Worm (Caenorhabditis elegans) whole organism, L1 larva: Measurements from ENCODE around the gene clc-29.

Experiments
- C04F5.9 ChIP-seq: sonication (generic microtip); optimal IDR thresholded peaks from 2 replicates; lab custom pipeline; 2016; ENCODE audit warnings: missing genetic modification characterization, missing compliant biosample characterization
- C16A3.4 ChIP-seq: fragments of 150-350 bp; optimal IDR thresholded peaks from 2 replicates; lab custom pipeline; 2014; ENCODE audit warnings: missing biosample characterization, missing genetic modification characterization
- alr-1 ChIP-seq: fragments of 200-800 bp; sonication (Bioruptor generic); optimal IDR thresholded peaks from 2 replicates; lab custom pipeline; 2018; ENCODE audit warnings: borderline replicate concordance, mild to moderate bottlenecking, missing genetic modification characterization, missing compliant biosample characterization
- aly-2 ChIP-seq: fragments of 150-350 bp; optimal IDR thresholded peaks from 2 replicates; lab custom pipeline; 2014; ENCODE audit warnings: missing biosample characterization, missing genetic modification characterization
- ama-1 ChIP-seq: fragments of 150-350 bp; optimal IDR thresholded peaks from 2 replicates; lab custom pipeline; 2014
- blmp-1 ChIP-seq: fragments of 150-350 bp; optimal IDR thresholded peaks from 2 replicates; lab custom pipeline; 2014; ENCODE audit warnings: missing biosample characterization, missing genetic modification characterization
- ceh-8 ChIP-seq: fragments of 200-800 bp; sonication (Bioruptor generic); optimal IDR thresholded peaks from 2 replicates; lab custom pipeline; 2018; ENCODE audit warnings: mild to moderate bottlenecking, missing genetic modification characterization, moderate library complexity, missing compliant biosample characterization
- dpl-1 ChIP-seq, 3 experiments: fragments of 150-350 bp in 2 of 3; sonication (generic microtip) in 1 of 3; optimal IDR thresholded peaks; 2 replicates each; lab custom pipeline; 2014 to 2017; ENCODE audit warnings: missing biosample characterization in 3 of 3, missing genetic modification characterization in 3 of 3, missing genetic modification reagents in 3 of 3
- efl-1 ChIP-seq, 4 experiments: fragments of 150-350 bp; optimal IDR thresholded peaks in 3 of 4; peaks in 1 of 4; 1 replicate in 1 of 4; 2 replicates in 3 of 4; lab custom pipeline; 2014; ENCODE audit warnings: missing biosample characterization in 2 of 4, missing genetic modification characterization in 2 of 4, missing genetic modification reagents in 2 of 4
- efl-3 ChIP-seq: fragments of 200-800 bp; sonication (Bioruptor generic); optimal IDR thresholded peaks from 2 replicates; lab custom pipeline; 2018; ENCODE audit warnings: mild to moderate bottlenecking, missing genetic modification characterization, missing compliant biosample characterization
- elt-2 ChIP-seq: sonication (generic microtip); optimal IDR thresholded peaks from 2 replicates; lab custom pipeline; 2016; ENCODE audit warnings: missing genetic modification characterization, mild to moderate bottlenecking, inconsistent platforms, missing compliant biosample characterization, missing genetic modification reagents
- elt-3 ChIP-seq, 6 experiments: fragments of 150-350 bp in 1 of 6; sonication (generic microtip); optimal IDR thresholded peaks; 2 replicates each; lab custom pipeline; 2017 to 2018; ENCODE audit warnings: missing biosample characterization in 6 of 6, missing genetic modification characterization in 6 of 6, inconsistent platforms in 1 of 6
- fos-1 ChIP-seq: fragments of 150-350 bp; optimal IDR thresholded peaks from 2 replicates; lab custom pipeline; 2014; ENCODE audit warnings: missing biosample characterization, missing genetic modification characterization
- hpl-2 ChIP-seq: fragments of 150-350 bp; optimal IDR thresholded peaks from 2 replicates; lab custom pipeline; 2014; ENCODE audit warnings: missing biosample characterization, missing genetic modification reagents, missing genetic modification characterization
- isw-1 ChIP-seq: fragments of 200-800 bp; sonication (Bioruptor generic); IDR thresholded peaks from 2 replicates; pipeline ENCODE4 v1.3.6; 2022; ENCODE audit warnings: missing genetic modification characterization, missing compliant biosample characterization
- jun-1 ChIP-seq: fragments of 150-350 bp; optimal IDR thresholded peaks from 2 replicates; lab custom pipeline; 2014; ENCODE audit warnings: missing biosample characterization, missing genetic modification reagents, missing genetic modification characterization
- lin-13 ChIP-seq: fragments of 150-350 bp; optimal IDR thresholded peaks from 2 replicates; lab custom pipeline; 2014; ENCODE audit warnings: missing biosample characterization, missing genetic modification reagents, missing genetic modification characterization
- lin-14 ChIP-seq: fragments of 200-800 bp; sonication (Bioruptor generic); optimal IDR thresholded peaks from 2 replicates; lab custom pipeline; 2018; ENCODE audit warnings: mild to moderate bottlenecking, missing genetic modification characterization, moderate library complexity, missing compliant biosample characterization
- lin-35 ChIP-seq, 2 experiments: fragments of 150-350 bp; optimal IDR thresholded peaks; 2 replicates each; lab custom pipeline; 2014; ENCODE audit warnings: missing biosample characterization in 2 of 2, missing genetic modification characterization in 2 of 2, missing genetic modification reagents in 2 of 2
- lir-3 ChIP-seq: sonication (generic microtip); optimal IDR thresholded peaks from 2 replicates; lab custom pipeline; 2016; ENCODE audit warnings: mild to moderate bottlenecking, missing genetic modification characterization, moderate library complexity, missing compliant biosample characterization; ENCODE audit not compliant: poor library complexity
- lsy-2 ChIP-seq, 2 experiments: fragments of 150-350 bp; optimal IDR thresholded peaks; 2 replicates each; lab custom pipeline; 2014; ENCODE audit warnings: missing biosample characterization in 2 of 2, missing genetic modification characterization in 2 of 2
- mab-9 ChIP-seq: fragments of 200-800 bp; sonication (Bioruptor generic); IDR thresholded peaks from 2 replicates; pipeline ENCODE4 v1.3.6; 2022; ENCODE audit warnings: missing genetic modification reagents, missing genetic modification characterization, missing compliant biosample characterization
- mef-2 ChIP-seq: fragments of 150-350 bp; optimal IDR thresholded peaks from 2 replicates; lab custom pipeline; 2014; ENCODE audit warnings: missing biosample characterization, missing genetic modification characterization
- mep-1 ChIP-seq: fragments of 150-350 bp; optimal IDR thresholded peaks from 2 replicates; lab custom pipeline; 2014; ENCODE audit warnings: missing biosample characterization, missing genetic modification characterization
- nhr-19 ChIP-seq: fragments of 200-800 bp; sonication (Bioruptor generic); conservative IDR thresholded peaks from 2 replicates; pipeline ENCODE4 v1.3.6; 2022; ENCODE audit warnings: missing genetic modification characterization, missing compliant biosample characterization
- nhr-84 ChIP-seq: sonication (generic microtip); optimal IDR thresholded peaks from 2 replicates; lab custom pipeline; 2017; ENCODE audit warnings: missing biosample characterization, missing genetic modification characterization
- nhr-85 ChIP-seq: sonication (generic microtip); peaks from one replicate; lab custom pipeline; 2016; ENCODE audit warnings: missing genetic modification characterization, inconsistent platforms, missing compliant biosample characterization
- nhr-90 ChIP-seq: sonication (generic microtip); optimal IDR thresholded peaks from 2 replicates; lab custom pipeline; 2016; ENCODE audit warnings: mild to moderate bottlenecking, missing genetic modification characterization, missing compliant biosample characterization; ENCODE audit not compliant: poor library complexity
- pag-3 ChIP-seq: sonication (generic microtip); optimal IDR thresholded peaks from 2 replicates; lab custom pipeline; 2017; ENCODE audit warnings: missing genetic modification characterization, mild to moderate bottlenecking, missing compliant biosample characterization, antibody characterized with exemption, borderline replicate concordance; ENCODE audit not compliant: insufficient read depth
- pqm-1 ChIP-seq: sonication (generic microtip); optimal IDR thresholded peaks from 3 replicates; lab custom pipeline; 2017; ENCODE audit warnings: missing biosample characterization, missing genetic modification characterization
- rnt-1 ChIP-seq: sonication (generic microtip); optimal IDR thresholded peaks from 2 replicates; lab custom pipeline; 2016; ENCODE audit warnings: mild to moderate bottlenecking, missing genetic modification characterization, moderate library complexity, missing compliant biosample characterization
- skn-1 ChIP-seq: fragments of 150-350 bp; optimal IDR thresholded peaks from 2 replicates; lab custom pipeline; 2014; ENCODE audit warnings: missing biosample characterization, missing genetic modification characterization
- snu-23 ChIP-seq: sonication (generic microtip); optimal IDR thresholded peaks from 2 replicates; lab custom pipeline; 2016; ENCODE audit warnings: missing genetic modification characterization, missing compliant biosample characterization
- sox-4 ChIP-seq: sonication (generic microtip); optimal IDR thresholded peaks from 2 replicates; lab custom pipeline; 2016; ENCODE audit warnings: missing genetic modification characterization, missing compliant biosample characterization
- sptf-1 ChIP-seq: fragments of 150-350 bp; optimal IDR thresholded peaks from 2 replicates; lab custom pipeline; 2014; ENCODE audit warnings: missing biosample characterization, missing genetic modification characterization
- unc-62 ChIP-seq: fragments of 150-350 bp; optimal IDR thresholded peaks from 2 replicates; lab custom pipeline; 2014; ENCODE audit warnings: missing biosample characterization, missing genetic modification reagents, missing genetic modification characterization
- xbp-1 ChIP-seq: sonication (generic microtip); optimal IDR thresholded peaks from 2 replicates; lab custom pipeline; 2016; ENCODE audit warnings: missing genetic modification characterization, missing compliant biosample characterization
- zip-4 ChIP-seq: fragments of 200-800 bp; sonication (Bioruptor generic); optimal IDR thresholded peaks from 2 replicates; lab custom pipeline; 2018; ENCODE audit warnings: mild to moderate bottlenecking, missing genetic modification characterization, moderate library complexity, missing compliant biosample characterization
- ztf-4 ChIP-seq: fragments of 150-350 bp; optimal IDR thresholded peaks from 2 replicates; lab custom pipeline; 2014; ENCODE audit warnings: missing biosample characterization, missing genetic modification characterization

Gene clc-29

ce11 chrIII:8312393-8312792 lies 35.3 kb downstream of the clc-29 start, which contains the start of gene F10E9.2:
TSS of gene F10E9.2 (plus strand) at chrIII:8312693.
- TF ChIP-seq zip-4 (GFP tag; lab: Kevin White, UChicago): no peak
- no peak for TF ChIP-seq unc-62
- TF ChIP-seq lir-3: no peak
- TF ChIP-seq mab-9 (GFP tag; lab: Robert Waterston, UW): no peak
- no peak for TF ChIP-seq isw-1
- no peak for TF ChIP-seq lin-14 (GFP tag; lab: Kevin White, UChicago)
- no peak for TF ChIP-seq C16A3.4 (tag; lab: Kevin White, UChicago)
- TF ChIP-seq nhr-84 (tag; lab: Kevin White, UChicago): no peak
- TF ChIP-seq ama-1 (lab: Kevin White, UChicago): no peak
- TF ChIP-seq elt-2 (tag; lab: Kevin White, UChicago): no peak
- TF ChIP-seq alr-1 (tag; lab: Kevin White, UChicago): no peak
- TF ChIP-seq aly-2 (tag; lab: Kevin White, UChicago): no peak
- no peak for TF ChIP-seq nhr-90 (tag; lab: Kevin White, UChicago)
- no peak for TF ChIP-seq dpl-1 (GFP tag; optimal IDR thresholded peaks at IDR 0.05; lab: Kevin White, UChicago)

ce11 chrIII:8310239-8311057 lies 37.3 kb downstream of the clc-29 start, which contains the start of gene F10E9.3:
TSS of gene F10E9.3 (plus strand) at chrIII:8311007.
- no peak for TF ChIP-seq pqm-1 (tag; lab: Kevin White, UChicago)
- peak; percentile 27 for TF ChIP-seq rnt-1 (tag; lab: Kevin White, UChicago)
- no peak for TF ChIP-seq mep-1 (tag; lab: Kevin White, UChicago)
- peak; percentile 3 to 72 for TF ChIP-seq lin-35 (GFP tag; optimal IDR thresholded peaks at IDR 0.05; lab: Kevin White, UChicago)
- peak; percentile 50 for TF ChIP-seq blmp-1 (tag; lab: Kevin White, UChicago)
- TF ChIP-seq C16A3.4 (tag; lab: Kevin White, UChicago): peak; percentile 3
- peak; percentile 21 for TF ChIP-seq skn-1 (tag; lab: Kevin White, UChicago)
- TF ChIP-seq nhr-85 (tag; lab: Kevin White, UChicago): peak; percentile 78
- peak; percentile 80 to 97 for TF ChIP-seq lsy-2 (tag; optimal IDR thresholded peaks at IDR 0.05; lab: Kevin White, UChicago)
- peak; percentile 42 to 58 for TF ChIP-seq efl-1 (optimal IDR thresholded peaks at IDR 0.05; lab: Kevin White, UChicago)
- TF ChIP-seq efl-1 (GFP tag; optimal IDR thresholded peaks at IDR 0.05 in 1 of 2; lab: Kevin White, UChicago): peak; percentile 16 to 86
- TF ChIP-seq dpl-1 (GFP tag; optimal IDR thresholded peaks at IDR 0.05; lab: Kevin White, UChicago): peak in 2 of 3 experiments; percentile 36 to 55
- TF ChIP-seq elt-3 (tag; optimal IDR thresholded peaks at IDR 0.05; lab: Kevin White, UChicago): no peak
- TF ChIP-seq snu-23: peak; percentile 23

ce11 chrIII:8308238-8308637 lies 39.5 kb downstream of the clc-29 start, which contains the start of gene F10E9.4:
TSS of gene F10E9.4 (plus strand) at chrIII:8308538.
- no peak for TF ChIP-seq xbp-1
- TF ChIP-seq pag-3 (tag; lab: Kevin White, UChicago): no peak
- TF ChIP-seq mab-9 (GFP tag; lab: Robert Waterston, UW): no peak
- TF ChIP-seq efl-3 (GFP tag; lab: Kevin White, UChicago): no peak
- TF ChIP-seq hpl-2: no peak
- no peak for TF ChIP-seq blmp-1 (tag; lab: Kevin White, UChicago)
- no peak for TF ChIP-seq lir-3
- no peak for TF ChIP-seq mef-2 (tag; lab: Kevin White, UChicago)
- no peak for TF ChIP-seq C04F5.9 (tag; lab: Kevin White, UChicago)
- TF ChIP-seq mep-1 (tag; lab: Kevin White, UChicago): no peak
- no peak for TF ChIP-seq fos-1
- no peak for TF ChIP-seq nhr-19 (GFP tag; lab: Robert Waterston, UW)
- TF ChIP-seq lin-13 (GFP tag; lab: Kevin White, UChicago): no peak
- TF ChIP-seq ztf-4: no peak
- no peak for TF ChIP-seq ceh-8 (GFP tag; lab: Kevin White, UChicago)
- no peak for TF ChIP-seq jun-1 (tag; lab: Kevin White, UChicago)
- no peak for TF ChIP-seq sptf-1 (tag; lab: Kevin White, UChicago)
- no peak for TF ChIP-seq ama-1 (lab: Kevin White, UChicago)
- no peak for TF ChIP-seq sox-4 (tag; lab: Kevin White, UChicago)
- no peak for TF ChIP-seq lin-35 (GFP tag; optimal IDR thresholded peaks at IDR 0.05; lab: Kevin White, UChicago)
